Fruit fly (Drosophila melanogaster) whole organism, larva: ENCODE measurements around the gene Act88F.

Experiments used
- noc ChIP-seq: fragments of 200-800 bp; sonication (Bioruptor generic); optimal IDR thresholded peaks from 3 replicates; lab custom pipeline; 2019; ENCODE audit warnings: missing biosample characterization, mild to moderate bottlenecking, missing genetic modification characterization, moderate library complexity

Act88F gene

DNA sequence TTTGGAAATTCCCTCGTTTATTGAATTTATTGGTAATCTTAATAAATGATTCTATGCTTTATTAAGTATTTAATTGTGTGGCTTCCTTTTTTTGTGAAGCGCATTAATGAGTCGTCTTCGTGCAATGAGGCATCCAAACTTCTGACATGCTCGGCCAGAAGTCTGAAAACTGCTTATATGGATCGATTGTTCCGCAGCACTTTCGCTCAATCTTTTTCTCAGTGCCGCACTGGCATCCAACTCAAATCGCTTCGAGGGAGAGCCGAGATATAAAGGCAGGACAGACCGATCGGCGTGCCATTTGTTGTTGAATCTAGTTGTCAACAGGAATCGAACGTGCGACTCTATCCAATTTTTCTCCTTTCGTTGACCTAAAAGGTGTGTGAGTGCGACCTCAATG lies at the start of gene Act88F:
Gene Act88F, plus strand, starts transcription at position 301 of the 400 bp plus-strand sequence.
- no peak for TF ChIP-seq noc (tag; lab: Kevin White, UChicago)

DNA sequence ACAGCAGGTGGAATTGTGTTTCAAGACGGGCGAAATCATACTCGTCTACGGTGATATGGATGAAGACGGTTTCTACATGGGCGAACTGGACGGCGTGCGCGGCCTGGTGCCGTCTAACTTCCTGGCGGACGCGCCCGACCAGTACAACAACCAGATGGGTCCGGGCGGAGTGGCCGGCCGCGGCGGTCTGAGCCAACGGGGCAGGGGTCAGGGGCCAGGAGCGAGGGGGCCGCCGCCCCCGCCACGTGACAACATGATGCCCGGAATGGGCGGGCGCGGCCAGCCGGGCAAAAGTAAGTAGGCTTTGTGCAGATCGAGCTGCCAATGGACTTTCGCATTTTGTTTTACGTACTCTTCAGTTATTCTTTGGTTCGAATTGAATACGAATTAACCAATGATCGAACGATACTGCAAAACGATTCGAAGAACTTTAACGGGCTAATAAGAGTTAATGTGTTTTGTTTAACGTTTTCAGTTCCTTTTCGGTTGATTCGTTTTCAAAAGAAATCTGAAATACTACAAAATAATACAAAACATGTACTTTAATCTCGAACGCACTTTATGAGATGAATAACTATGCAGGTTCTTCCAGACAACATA lies 46.5 kb upstream of the Act88F start:
- TF ChIP-seq noc (tag; lab: Kevin White, UChicago), result no peak

DNA sequence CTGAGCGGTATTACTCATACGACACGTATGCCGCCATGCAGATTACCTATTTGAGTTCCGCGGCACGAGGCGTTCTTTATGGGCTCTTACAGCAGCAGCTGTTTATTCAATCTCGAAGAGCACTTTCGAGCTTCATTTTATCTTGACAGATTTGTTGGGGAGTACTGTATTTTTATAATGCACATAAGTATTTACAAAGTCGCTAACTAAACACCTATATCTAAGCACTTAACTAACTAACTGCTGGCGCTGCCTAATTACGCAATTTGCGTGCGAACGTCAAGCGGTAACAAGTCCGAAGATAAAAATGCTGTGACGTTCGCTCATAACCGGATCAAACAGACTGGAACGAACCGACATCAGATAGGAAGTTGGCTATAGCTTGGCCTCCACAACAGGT lies 37.1 kb upstream of the Act88F start:
- peak; percentile 78 for TF ChIP-seq noc (tag; lab: Kevin White, UChicago)

DNA sequence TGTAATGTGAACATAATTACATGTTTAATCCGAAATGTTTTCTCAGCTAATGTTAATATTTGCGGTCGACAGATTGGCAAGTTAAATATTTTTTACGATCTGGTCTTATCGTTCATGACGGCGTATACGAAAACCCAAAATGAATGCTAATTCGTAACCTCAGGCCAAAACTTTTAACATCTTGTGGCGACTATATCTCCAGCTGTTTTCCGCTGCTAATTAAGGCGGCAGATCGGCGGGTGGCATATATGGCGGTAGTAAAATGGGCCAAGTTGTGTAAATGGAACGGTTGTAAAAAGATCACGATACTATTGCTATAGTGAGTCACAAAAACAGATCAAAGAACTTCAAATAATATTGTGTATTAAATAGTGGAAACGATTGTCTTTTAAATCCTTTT lies 33.4 kb upstream of the Act88F start:
- TF ChIP-seq noc (tag; lab: Kevin White, UChicago), result no peak

DNA sequence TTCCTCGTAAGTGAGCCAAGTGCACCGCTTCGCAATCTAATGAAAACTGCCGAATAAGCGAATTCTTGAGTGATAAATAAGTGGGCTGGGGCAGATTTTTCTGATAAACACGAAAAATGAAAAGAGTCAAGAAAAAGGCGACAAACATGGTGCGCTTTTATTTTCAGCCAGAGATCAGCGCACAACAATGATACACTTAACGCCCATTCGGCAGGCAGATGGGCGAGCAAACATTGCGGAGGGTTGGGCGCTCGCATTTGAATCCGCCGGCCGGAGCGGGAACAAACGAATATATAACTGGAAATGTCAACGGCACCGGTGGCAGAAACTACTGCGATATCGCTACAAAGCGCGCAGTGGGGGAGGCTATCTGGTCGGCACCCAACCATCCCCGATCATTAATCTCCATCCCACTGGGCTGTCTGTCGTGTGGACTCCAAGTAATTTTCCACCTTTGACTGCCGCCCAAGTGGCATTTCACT lies 32.7 kb upstream of the Act88F start, which contains the start of gene CG6125:
Gene CG6125, minus strand, starts transcription at position 51 of the 482 bp plus-strand sequence.
- TF ChIP-seq noc (tag; lab: Kevin White, UChicago), result no peak

DNA sequence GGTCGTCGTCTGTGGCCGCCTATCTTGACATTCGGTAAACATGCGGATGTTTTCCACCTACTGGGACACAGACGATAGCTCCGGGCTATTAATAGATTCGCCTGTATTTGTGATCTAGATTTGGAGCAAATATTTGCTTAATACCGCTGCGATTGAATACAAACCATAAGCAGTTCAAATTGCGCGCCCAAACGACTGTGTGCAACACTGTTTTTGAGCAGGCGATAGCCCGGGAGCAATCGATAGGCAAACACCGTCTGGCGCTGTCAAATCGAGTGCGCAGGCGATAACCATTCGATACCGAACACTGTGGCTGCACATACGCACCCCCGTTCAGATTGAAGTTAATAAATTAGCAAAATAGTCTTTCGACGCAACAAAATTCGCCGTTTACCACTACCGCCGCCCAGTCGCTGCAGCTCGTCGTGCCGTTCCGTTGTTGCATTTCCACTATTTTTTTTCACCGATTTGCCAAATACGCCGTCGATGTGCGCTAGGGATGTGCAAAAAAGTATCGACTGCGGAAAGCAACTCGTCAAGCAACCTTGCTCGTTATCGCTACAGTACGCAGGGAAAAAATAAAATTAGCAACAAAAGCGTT lies 31.5 kb upstream of the Act88F start, which contains the start of gene Atx2:
Gene Atx2, plus strand, starts transcription at position 293 of the 601 bp plus-strand sequence.
- TF ChIP-seq noc (tag; lab: Kevin White, UChicago), result no peak

DNA sequence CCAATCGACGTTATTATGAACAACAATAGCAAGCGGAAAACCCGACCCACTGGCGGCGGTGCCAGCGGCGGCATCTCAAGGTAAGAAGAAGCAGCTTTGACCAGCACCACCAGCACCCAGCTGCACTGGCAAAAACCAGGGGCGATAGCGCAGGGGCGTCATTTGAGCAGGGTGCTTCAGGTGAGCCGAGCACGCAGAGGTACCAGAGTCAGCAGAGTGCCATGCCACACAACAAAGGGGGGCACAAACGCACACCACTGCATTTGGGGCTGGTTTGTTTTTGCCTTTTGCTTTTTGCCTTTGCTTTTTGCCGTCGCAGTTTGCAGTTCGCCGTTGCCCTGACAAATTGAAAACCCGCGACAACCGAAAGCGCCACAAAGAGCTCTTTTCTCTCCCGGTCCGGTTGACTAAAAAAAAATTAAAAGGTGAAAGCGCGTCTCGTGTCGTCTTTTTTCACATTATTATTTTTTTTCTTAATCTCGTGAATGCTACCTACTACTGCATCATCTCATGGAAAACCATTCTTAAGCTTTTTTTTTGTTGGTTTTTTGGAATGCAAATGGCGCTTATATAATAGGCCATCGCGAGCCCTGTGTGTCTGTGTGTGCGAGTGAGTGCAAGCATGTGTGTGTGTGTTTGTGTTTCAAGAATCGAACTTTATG lies 30.5 kb upstream of the Act88F start:
- TF ChIP-seq noc (tag; lab: Kevin White, UChicago), result no peak

DNA sequence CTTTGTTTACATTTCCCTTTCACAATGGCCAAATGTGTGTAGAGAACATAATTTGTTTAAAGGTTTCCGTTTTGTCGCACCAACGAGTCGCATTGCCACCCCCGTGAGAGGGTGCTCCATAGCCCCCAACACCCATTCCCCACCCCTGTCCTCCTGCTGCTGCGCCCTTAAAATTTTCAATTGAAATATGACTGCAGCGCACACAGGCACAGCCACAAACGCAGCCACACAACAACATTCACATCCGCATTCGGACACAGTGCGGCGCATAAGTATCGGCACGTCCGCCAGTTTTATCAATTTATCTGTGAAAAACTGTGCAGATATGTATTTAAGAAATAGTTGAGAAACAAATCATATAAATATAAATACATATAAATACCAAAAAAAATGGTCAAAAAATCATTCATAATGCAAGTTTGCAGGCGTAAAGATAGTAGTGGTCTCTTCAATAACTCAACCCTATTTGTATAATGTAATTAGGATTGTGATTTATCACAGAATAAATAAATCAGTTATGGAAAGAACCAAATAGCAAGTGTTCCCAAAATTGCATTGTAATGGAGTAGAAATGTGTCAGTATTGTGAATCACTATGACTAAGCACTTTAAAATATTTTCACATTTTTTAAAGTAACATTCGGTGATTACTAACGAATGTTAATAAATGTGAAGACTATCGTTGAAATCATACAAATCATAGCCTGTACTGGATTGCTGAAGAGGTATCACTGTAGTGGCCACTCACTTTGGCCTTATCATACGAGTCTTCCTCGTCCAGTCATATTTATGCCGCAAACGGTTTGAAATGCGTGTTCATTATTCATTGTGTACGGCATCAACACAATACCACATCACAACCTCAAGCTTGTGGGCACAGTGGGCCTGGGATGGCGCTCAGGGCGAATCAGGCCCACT lies 29.7 kb upstream of the Act88F start:
- TF ChIP-seq noc (tag; lab: Kevin White, UChicago), result no peak

DNA sequence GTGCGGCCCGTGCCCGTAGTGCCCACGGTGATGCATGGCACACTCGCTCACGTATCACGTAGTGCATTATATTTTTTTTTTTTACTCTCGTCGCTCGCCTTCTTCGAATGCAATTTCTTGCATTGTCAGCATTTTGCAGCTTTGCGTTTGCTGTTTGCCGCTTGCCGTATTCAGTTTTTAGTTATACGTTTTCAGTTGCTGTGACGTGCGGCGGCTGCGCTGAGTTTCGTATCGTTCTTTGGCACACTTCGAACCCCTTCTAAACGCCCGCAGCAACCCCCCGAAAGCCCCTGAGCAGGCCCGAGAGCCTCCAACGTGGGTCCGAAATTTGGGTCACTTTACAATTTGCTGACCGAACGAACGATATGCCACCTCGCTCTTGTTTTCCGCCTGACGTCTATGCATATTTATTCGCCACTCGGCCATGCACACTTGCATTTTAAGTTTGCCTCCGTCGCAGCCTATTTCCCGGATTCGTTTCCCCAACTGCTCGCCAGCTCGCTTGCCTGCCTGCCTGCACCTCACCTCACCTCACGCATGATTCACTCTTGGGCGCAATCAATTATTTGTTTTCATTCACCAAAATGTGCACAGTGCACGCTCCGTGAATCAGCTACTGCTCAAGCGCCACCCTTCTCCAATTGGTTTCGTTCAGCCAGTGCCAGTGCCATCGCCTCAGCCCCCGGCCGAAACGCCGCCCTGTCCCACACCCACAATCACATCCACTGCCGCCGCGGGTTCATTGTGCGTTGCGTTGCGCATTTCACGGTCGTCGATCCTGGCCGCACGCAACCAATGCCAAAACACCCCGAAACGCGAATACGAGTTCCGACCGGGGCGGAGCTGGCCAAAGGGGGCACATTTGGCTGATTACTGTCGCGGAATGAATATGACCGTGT lies 28.8 kb upstream of the Act88F start:
- no peak for TF ChIP-seq noc (tag; lab: Kevin White, UChicago)

DNA sequence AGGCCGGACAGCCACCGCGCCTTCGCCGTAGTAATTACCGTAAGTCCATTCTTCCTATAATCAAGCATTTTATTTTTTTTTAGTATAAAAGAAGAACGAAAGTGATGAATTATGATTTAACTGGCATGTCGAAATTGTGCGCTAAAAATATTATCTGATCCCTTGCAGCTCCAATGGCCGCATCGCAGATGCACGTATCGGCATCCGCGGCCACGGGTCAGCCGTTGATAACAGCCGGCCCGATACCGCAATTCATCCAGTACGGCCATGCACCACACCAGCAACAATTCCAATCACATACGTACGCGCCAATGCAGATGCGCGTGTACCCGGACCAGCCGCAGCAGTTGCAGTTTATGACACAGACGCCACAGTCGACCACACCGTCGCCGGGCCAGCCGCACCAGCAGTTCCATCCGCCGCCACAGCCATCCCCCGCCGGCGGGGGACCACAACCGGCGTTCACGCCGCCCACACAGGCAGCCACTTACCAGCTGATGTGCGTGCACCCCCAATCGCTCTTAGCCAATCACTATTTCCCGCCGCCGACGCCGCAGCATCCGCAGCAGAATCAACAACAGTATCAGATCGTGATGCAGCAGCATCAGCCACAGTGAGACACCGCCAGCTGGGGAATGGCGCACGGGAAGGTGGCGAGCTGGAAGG lies 24.7 kb upstream of the Act88F start:
- TF ChIP-seq noc (tag; lab: Kevin White, UChicago), result no peak

DNA sequence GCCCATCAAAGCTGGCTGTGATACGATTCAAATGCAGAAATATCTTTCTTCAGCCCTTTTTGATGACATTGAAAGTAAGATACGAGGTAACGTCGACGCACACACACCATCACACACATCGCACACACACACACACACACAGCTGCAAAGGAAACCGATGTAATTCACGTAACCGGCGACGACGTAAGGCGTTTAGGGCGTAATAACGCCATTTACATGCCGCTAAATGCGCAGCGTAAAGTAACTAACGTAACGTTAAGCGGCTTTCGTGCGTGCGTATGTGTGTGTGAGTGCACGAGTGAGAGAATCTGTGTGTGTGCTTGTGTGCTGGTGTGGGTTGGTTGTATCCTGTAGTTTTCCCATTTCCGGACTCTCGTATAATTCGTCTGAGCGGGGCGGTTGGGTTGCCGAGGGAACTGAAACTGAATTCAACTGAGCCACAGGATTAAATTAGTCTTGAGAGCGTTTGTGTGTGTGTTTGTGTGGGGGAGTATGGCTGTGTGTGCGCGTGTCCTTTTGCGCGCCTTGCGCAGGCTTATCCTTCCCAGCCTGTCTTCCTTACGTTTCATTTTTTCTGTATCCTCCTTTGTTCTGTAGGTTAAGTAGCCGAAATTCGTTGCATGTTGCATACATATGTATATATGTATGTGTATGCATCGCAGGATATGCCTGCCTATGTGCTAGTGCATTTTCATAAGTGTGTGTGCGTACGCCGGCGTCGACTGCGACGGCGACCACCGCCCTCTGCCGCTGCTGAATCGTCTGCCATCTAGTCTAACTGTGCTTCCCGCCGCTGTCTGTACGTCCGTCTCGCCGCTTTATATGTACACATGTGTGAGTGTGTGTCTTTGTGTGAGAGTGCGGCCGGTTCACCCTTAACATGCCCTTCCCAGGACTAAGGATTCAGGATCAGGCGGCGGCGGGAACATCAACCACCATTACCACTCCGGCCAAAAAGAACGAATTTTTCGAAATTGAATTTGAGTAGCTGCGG lies 21.7 kb upstream of the Act88F start:
- TF ChIP-seq noc (tag; lab: Kevin White, UChicago), result no peak

DNA sequence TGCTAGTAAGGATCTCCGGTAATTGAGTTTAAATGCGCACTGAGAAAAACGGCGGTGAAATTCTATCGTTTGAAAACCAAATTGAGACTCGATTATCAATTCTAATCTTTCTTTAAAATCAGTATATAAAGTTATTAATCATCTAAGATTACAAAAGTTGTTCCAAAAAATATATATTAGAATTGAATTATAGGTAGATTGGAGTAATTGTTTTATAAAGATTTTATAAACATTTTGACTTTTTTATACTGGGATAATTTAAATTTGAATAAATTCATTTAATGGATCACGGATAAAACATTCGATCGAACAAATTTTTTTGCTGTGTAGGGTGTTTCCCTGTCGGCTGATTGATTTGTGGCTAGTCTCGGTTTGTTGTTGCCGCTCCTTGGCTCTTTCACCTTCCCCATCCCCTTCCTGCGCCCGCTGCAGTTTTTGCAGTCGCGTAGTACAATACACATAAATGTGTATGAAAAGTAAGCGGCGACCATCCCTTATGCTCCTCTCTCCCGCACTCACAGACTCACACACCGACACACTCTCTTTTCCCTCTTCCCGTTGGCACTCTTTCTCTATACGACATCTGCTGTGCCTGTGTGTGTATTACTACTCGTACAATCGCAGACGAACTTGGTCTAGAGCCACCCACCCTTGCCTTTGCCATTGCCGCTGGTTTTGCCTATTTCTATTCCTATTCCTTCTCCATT lies 20.8 kb upstream of the Act88F start:
- no peak for TF ChIP-seq noc (tag; lab: Kevin White, UChicago)
